Worm (Caenorhabditis elegans) whole organism, L4 larva: Measurements from ENCODE around the gene C51E3.9.
A peak's percentile ranks its signal among the peaks of the same experiment; 100 is the strongest.

ENCODE experiments used
- R02D3.7 ChIP-seq: fragments of 150-350 bp; sonication (generic microtip); optimal IDR thresholded peaks from 3 replicates; lab custom pipeline; 2014; ENCODE audit warnings: missing biosample characterization, missing genetic modification characterization
- T20F7.1 ChIP-seq: fragments of 200-800 bp; sonication (Bioruptor generic); optimal IDR thresholded peaks from 2 replicates; lab custom pipeline; 2018; ENCODE audit warnings: mild to moderate bottlenecking, missing genetic modification characterization, missing compliant biosample characterization
- T26A8.4 ChIP-seq: fragments of 200-800 bp; sonication (Bioruptor generic); IDR thresholded peaks from 2 replicates; pipeline ENCODE4 v1.3.6; 2022; ENCODE audit warnings: missing genetic modification characterization, missing compliant biosample characterization
- Y105C5A.15 ChIP-seq: fragments of 200-800 bp; sonication (Bioruptor generic); IDR thresholded peaks from 2 replicates; pipeline ENCODE4 v1.3.6; 2022; ENCODE audit warnings: missing genetic modification characterization, missing compliant biosample characterization
- Y5F2A.4 ChIP-seq: fragments of 200-800 bp; sonication (Bioruptor generic); optimal IDR thresholded peaks from 2 replicates; lab custom pipeline; 2018; ENCODE audit warnings: mild to moderate bottlenecking, missing genetic modification characterization, missing compliant biosample characterization
- ZK337.2 ChIP-seq: fragments of 200-800 bp; sonication (Bioruptor generic); IDR thresholded peaks from 2 replicates; pipeline ENCODE4 v1.3.6; 2022; ENCODE audit warnings: missing genetic modification reagents, missing genetic modification characterization, missing compliant biosample characterization
- aha-1 ChIP-seq: fragments of 150-350 bp; peaks from one replicate; lab custom pipeline; 2014; ENCODE audit warnings: missing biosample characterization, missing genetic modification characterization
- attf-4 ChIP-seq: sonication (generic microtip); optimal IDR thresholded peaks from 3 replicates; lab custom pipeline; 2017; ENCODE audit warnings: missing biosample characterization, missing genetic modification characterization
- ceh-62 ChIP-seq: sonication (generic microtip); optimal IDR thresholded peaks from 2 replicates; lab custom pipeline; 2017; ENCODE audit warnings: missing biosample characterization, missing genetic modification characterization
- ces-1 ChIP-seq: fragments of 150-350 bp; sonication (generic microtip); optimal IDR thresholded peaks from 4 replicates; lab custom pipeline; 2014; ENCODE audit warnings: missing biosample characterization, missing genetic modification reagents, missing genetic modification characterization
- cey-2 ChIP-seq: sonication (generic microtip); optimal IDR thresholded peaks from 3 replicates; lab custom pipeline; 2017; ENCODE audit warnings: missing genetic modification characterization, mild to moderate bottlenecking, missing compliant biosample characterization, antibody characterized with exemption, borderline replicate concordance; ENCODE audit not compliant: insufficient read depth
- daf-12 ChIP-seq: fragments of 150-350 bp; optimal IDR thresholded peaks from 2 replicates; lab custom pipeline; 2014; ENCODE audit warnings: missing biosample characterization, missing genetic modification reagents, missing genetic modification characterization
- daf-16 ChIP-seq, 3 experiments: sonication (generic microtip); optimal IDR thresholded peaks; 2 replicates each; lab custom pipeline; 2016 to 2017; ENCODE audit warnings: missing genetic modification characterization in 3 of 3, missing genetic modification reagents in 3 of 3, mild to moderate bottlenecking in 2 of 3, missing compliant biosample characterization in 2 of 3, missing biosample characterization in 1 of 3, moderate library complexity in 1 of 3
- daf-8 ChIP-seq: fragments of 200-800 bp; sonication (Bioruptor generic); IDR thresholded peaks from 2 replicates; pipeline ENCODE4 v1.3.6; 2022; ENCODE audit warnings: missing genetic modification characterization, missing compliant biosample characterization
- dmd-6 ChIP-seq: fragments of 200-800 bp; sonication (Bioruptor generic); IDR thresholded peaks from 2 replicates; pipeline ENCODE4 v1.3.6; 2022; ENCODE audit warnings: missing genetic modification reagents, missing genetic modification characterization, missing compliant biosample characterization
- dve-1 ChIP-seq: sonication (generic microtip); optimal IDR thresholded peaks from 2 replicates; lab custom pipeline; 2017; ENCODE audit warnings: antibody characterized with exemption, mild to moderate bottlenecking, missing genetic modification characterization, missing compliant biosample characterization; ENCODE audit not compliant: insufficient read depth
- hlh-11 ChIP-seq: fragments of 200-800 bp; sonication (Bioruptor generic); optimal IDR thresholded peaks from 2 replicates; lab custom pipeline; 2018; ENCODE audit warnings: mild to moderate bottlenecking, missing genetic modification characterization, missing compliant biosample characterization
- hlh-30 ChIP-seq: sonication (generic microtip); optimal IDR thresholded peaks from 2 replicates; lab custom pipeline; 2017; ENCODE audit warnings: antibody characterized with exemption, mild to moderate bottlenecking, missing genetic modification characterization, missing compliant biosample characterization; ENCODE audit not compliant: insufficient read depth
- lin-1 ChIP-seq: fragments of 200-800 bp; sonication (Bioruptor generic); IDR thresholded peaks from 2 replicates; pipeline ENCODE4 v1.3.6; 2022; ENCODE audit warnings: missing genetic modification reagents, missing genetic modification characterization, missing compliant biosample characterization
- lir-3 ChIP-seq: sonication (generic microtip); optimal IDR thresholded peaks from 2 replicates; lab custom pipeline; 2016; ENCODE audit warnings: mild to moderate bottlenecking, missing genetic modification characterization, missing compliant biosample characterization
- mdl-1 ChIP-seq, 2 experiments: fragments of 150-350 bp in 1 of 2; sonication (generic microtip) in 1 of 2; optimal IDR thresholded peaks; 2 replicates each; lab custom pipeline; 2014 to 2017; ENCODE audit warnings: missing biosample characterization in 2 of 2, missing genetic modification characterization in 2 of 2
- mes-2 ChIP-seq: sonication (generic microtip); optimal IDR thresholded peaks from 2 replicates; lab custom pipeline; 2016; ENCODE audit warnings: missing genotype, mild to moderate bottlenecking, missing genetic modification characterization, missing compliant biosample characterization; ENCODE audit not compliant: poor library complexity, severe bottlenecking
- mxl-2 ChIP-seq: fragments of 200-800 bp; sonication (Bioruptor generic); conservative IDR thresholded peaks from 2 replicates; pipeline ENCODE4 v1.3.6; 2022; ENCODE audit warnings: missing genetic modification reagents, missing genetic modification characterization, missing compliant biosample characterization
- mxl-3 ChIP-seq: fragments of 200-800 bp; sonication (Bioruptor generic); optimal IDR thresholded peaks from 2 replicates; lab custom pipeline; 2018; ENCODE audit warnings: mild to moderate bottlenecking, missing genetic modification characterization, missing compliant biosample characterization
- nhr-10 ChIP-seq: fragments of 150-350 bp; optimal IDR thresholded peaks from 2 replicates; lab custom pipeline; 2014; ENCODE audit warnings: missing biosample characterization, missing genetic modification characterization
- nhr-102 ChIP-seq: sonication (generic microtip); optimal IDR thresholded peaks from 2 replicates; lab custom pipeline; 2016; ENCODE audit warnings: mild to moderate bottlenecking, missing genetic modification characterization, moderate library complexity, missing compliant biosample characterization
- nhr-237 ChIP-seq: sonication (generic microtip); optimal IDR thresholded peaks from 2 replicates; lab custom pipeline; 2017; ENCODE audit warnings: missing biosample characterization, missing genetic modification characterization
- nhr-28 ChIP-seq: fragments of 150-350 bp; optimal IDR thresholded peaks from 2 replicates; lab custom pipeline; 2014; ENCODE audit warnings: missing biosample characterization, missing genetic modification characterization
- nhr-42 ChIP-seq: fragments of 200-800 bp; sonication (Bioruptor generic); IDR thresholded peaks from 2 replicates; pipeline ENCODE4 v1.3.6; 2022; ENCODE audit warnings: missing genetic modification characterization, missing compliant biosample characterization
- nhr-48 ChIP-seq: sonication (generic microtip); optimal IDR thresholded peaks from 2 replicates; lab custom pipeline; 2016; ENCODE audit warnings: mild to moderate bottlenecking, missing genetic modification characterization, missing compliant biosample characterization
- nhr-77 ChIP-seq: fragments of 150-350 bp; optimal IDR thresholded peaks from 2 replicates; lab custom pipeline; 2014; ENCODE audit warnings: missing biosample characterization, missing genetic modification characterization
- pha-4 ChIP-seq, 2 experiments: fragments of 150-350 bp in 1 of 2; fragments of 200-800 bp in 1 of 2; sonication (Bioruptor generic) in 1 of 2; IDR thresholded peaks in 1 of 2; optimal IDR thresholded peaks in 1 of 2; 2 replicates each; pipeline versions ENCODE4 v1.3.6 to Lab custom; 2014 to 2022; ENCODE audit warnings: missing genetic modification characterization in 2 of 2, missing genetic modification reagents in 2 of 2, missing biosample characterization in 1 of 2, missing compliant biosample characterization in 1 of 2
- php-3 ChIP-seq: fragments of 200-800 bp; sonication (Bioruptor generic); IDR thresholded peaks from 2 replicates; pipeline ENCODE4 v1.3.6; 2022; ENCODE audit warnings: missing genetic modification reagents, missing genetic modification characterization, missing compliant biosample characterization
- pqm-1 ChIP-seq: sonication (generic microtip); optimal IDR thresholded peaks from 2 replicates; lab custom pipeline; 2017; ENCODE audit warnings: missing biosample characterization, missing genetic modification characterization
- set-16 ChIP-seq: fragments of 200-800 bp; sonication (Bioruptor generic); IDR thresholded peaks from 2 replicates; pipeline ENCODE4 v1.3.6; 2022; ENCODE audit warnings: missing genetic modification reagents, missing genetic modification characterization, missing compliant biosample characterization
- snpc-1.2 ChIP-seq: fragments of 200-800 bp; sonication (Bioruptor generic); IDR thresholded peaks from 2 replicates; pipeline ENCODE4 v1.3.6; 2022; ENCODE audit warnings: missing genetic modification reagents, missing genetic modification characterization, missing compliant biosample characterization
- snpc-4 ChIP-seq: fragments of 150-350 bp; optimal IDR thresholded peaks from 2 replicates; lab custom pipeline; 2014; ENCODE audit warnings: missing biosample characterization, missing genetic modification characterization
- unc-130 ChIP-seq: sonication (generic microtip); optimal IDR thresholded peaks from 2 replicates; lab custom pipeline; 2016; ENCODE audit warnings: missing genetic modification reagents, missing genetic modification characterization, missing compliant biosample characterization
- unc-62 ChIP-seq, 3 experiments: fragments of 150-350 bp in 1 of 3; sonication (generic microtip); optimal IDR thresholded peaks in 2 of 3; peaks in 1 of 3; 1 replicate in 1 of 3; 2 replicates in 2 of 3; lab custom pipeline; 2014 to 2017; ENCODE audit warnings: missing biosample characterization in 3 of 3, missing genetic modification characterization in 3 of 3, missing genetic modification reagents in 3 of 3, missing genotype in 1 of 3
- zip-11 ChIP-seq: fragments of 200-800 bp; sonication (Bioruptor generic); IDR thresholded peaks from 2 replicates; pipeline ENCODE4 v1.3.6; 2022; ENCODE audit warnings: missing genetic modification characterization, missing compliant biosample characterization
- ztf-7 ChIP-seq: fragments of 150-350 bp; optimal IDR thresholded peaks from 2 replicates; lab custom pipeline; 2014; ENCODE audit warnings: missing biosample characterization, missing genetic modification characterization

C51E3.9 gene

DNA sequence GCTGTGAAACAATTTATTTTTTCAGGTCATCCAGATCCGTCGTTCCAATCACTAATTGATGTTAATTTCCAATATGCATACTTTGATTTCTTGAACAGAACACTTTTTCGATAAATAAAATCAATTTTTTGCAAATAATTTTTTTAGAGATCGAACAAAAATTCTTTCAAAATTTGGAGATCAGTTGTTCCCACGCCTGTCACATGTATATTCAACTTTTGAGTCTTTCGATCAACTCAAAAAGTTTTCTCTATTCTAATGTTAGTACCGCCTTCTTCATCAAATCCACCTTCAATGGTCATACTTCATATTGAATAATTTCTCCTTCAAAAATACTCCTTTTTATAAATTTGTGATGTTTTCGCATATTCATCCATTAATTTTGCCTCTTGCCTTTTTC is 8.9 kb downstream of the C51E3.9 start, which contains the start of gene srsx-29:
srsx-29 (plus strand) TSS at position 301 of the 400 bp plus-strand sequence.
- no peak for TF ChIP-seq zip-11
- no peak for TF ChIP-seq attf-4 (tag; lab: Kevin White, UChicago)
- TF ChIP-seq dmd-6 (GFP tag; lab: Robert Waterston, UW) = no peak
- TF ChIP-seq T20F7.1 = no peak

DNA sequence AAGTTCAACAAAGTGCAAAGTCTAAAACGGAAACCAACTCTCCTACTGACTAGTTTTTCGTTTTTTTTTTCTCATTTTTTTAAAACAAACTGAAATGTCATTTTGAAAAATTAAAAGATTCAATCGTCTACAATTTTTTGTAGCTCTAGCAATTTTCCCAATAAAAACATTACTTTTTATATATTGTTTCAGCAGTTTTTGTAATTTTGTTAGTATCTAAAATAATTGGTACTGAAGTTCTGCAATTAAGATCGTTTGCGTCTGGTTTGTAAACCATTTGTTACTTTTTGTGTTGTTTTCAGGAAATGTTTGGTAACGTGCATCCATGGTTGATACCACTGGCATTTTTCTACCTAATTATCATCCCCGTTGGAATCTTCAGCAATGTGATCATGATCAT is 12.8 kb downstream of the C51E3.9 start, which contains the start of gene srsx-30:
srsx-30 (plus strand) TSS at position 301 of the 400 bp plus-strand sequence.
- no peak for TF ChIP-seq T26A8.4 (GFP tag; lab: Robert Waterston, UW)
- TF ChIP-seq mxl-2 (GFP tag; lab: Robert Waterston, UW) = no peak
- no peak for TF ChIP-seq nhr-102
- no peak for TF ChIP-seq nhr-10
- TF ChIP-seq R02D3.7 = no peak
- no peak for TF ChIP-seq daf-12 (tag; lab: Kevin White, UChicago)
- TF ChIP-seq snpc-1.2 (GFP tag; lab: Robert Waterston, UW) = no peak
- no peak for TF ChIP-seq Y5F2A.4 (GFP tag; lab: Kevin White, UChicago)
- no peak for TF ChIP-seq mes-2
- TF ChIP-seq dve-1 (tag; lab: Kevin White, UChicago) = no peak
- TF ChIP-seq unc-62 (GFP tag; optimal IDR thresholded peaks at IDR 0.05 in 1 of 2; lab: Kevin White, UChicago) = no peak
- TF ChIP-seq unc-62 (tag; optimal IDR thresholded peaks at IDR 0.05; lab: Kevin White, UChicago) = no peak
- no peak for TF ChIP-seq snpc-4 (tag; lab: Kevin White, UChicago)
- TF ChIP-seq unc-130 = no peak
- TF ChIP-seq ztf-7 (tag; lab: Kevin White, UChicago) = no peak

- peak; percentile 64 for TF ChIP-seq dve-1 (tag; lab: Kevin White, UChicago)
- TF ChIP-seq daf-16 (GFP tag; optimal IDR thresholded peaks at IDR 0.05; lab: Kevin White, UChicago) = no peak
- TF ChIP-seq daf-16 (tag; optimal IDR thresholded peaks at IDR 0.05; lab: Kevin White, UChicago) = peak; percentile 66
- TF ChIP-seq unc-130 = no peak
- peak; percentile 82 for TF ChIP-seq dmd-6 (GFP tag; lab: Robert Waterston, UW)
- peak; percentile 54 for TF ChIP-seq nhr-28 (tag; lab: Kevin White, UChicago)
- TF ChIP-seq lin-1 (GFP tag; lab: Robert Waterston, UW) = no peak
- TF ChIP-seq daf-8 (GFP tag; lab: Robert Waterston, UW) = no peak
- TF ChIP-seq php-3 (GFP tag; lab: Robert Waterston, UW) = peak; percentile 87
- peak in 1 of 2 experiments; percentile 64 for TF ChIP-seq mdl-1 (tag; optimal IDR thresholded peaks at IDR 0.05; lab: Kevin White, UChicago)
- peak; percentile 1 for TF ChIP-seq pqm-1 (tag; lab: Kevin White, UChicago)
- TF ChIP-seq hlh-30 (tag; lab: Kevin White, UChicago) = peak; percentile 42
- peak; percentile 31 for TF ChIP-seq nhr-77
- TF ChIP-seq, all 104 proteins: peak for 9
Observed at ce11 chrV:10159972-10160371, 14.2 kb downstream of the C51E3.9 start.

DNA sequence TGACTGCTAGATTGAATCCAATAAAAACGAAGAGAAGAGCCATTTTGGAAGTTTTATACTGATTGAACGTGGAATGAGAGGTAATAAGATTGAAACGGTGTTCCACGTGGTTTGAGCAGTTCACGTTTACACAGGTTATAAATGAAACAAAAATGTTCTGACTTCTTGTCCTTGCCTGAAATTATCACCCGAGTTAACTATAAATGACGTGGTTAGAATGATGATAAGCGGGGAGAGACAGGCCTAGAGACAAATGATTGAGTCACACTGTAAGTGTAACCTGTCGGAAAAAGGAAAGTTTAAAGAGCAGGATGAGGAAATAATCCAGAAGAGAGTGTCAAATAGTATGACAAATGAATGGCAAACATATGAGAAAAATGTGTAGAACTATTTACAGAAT is 15.2 kb downstream of the C51E3.9 start, which contains the start of gene C51E3.10:
C51E3.10 (minus strand) TSS at position 181 of the 400 bp plus-strand sequence.
- TF ChIP-seq mxl-2 (GFP tag; lab: Robert Waterston, UW) = no peak
- TF ChIP-seq cey-2 (tag; lab: Kevin White, UChicago) = no peak
- peak; percentile 73 for TF ChIP-seq aha-1 (tag; lab: Kevin White, UChicago)
- peak; percentile 76 for TF ChIP-seq mxl-3 (GFP tag; lab: Kevin White, UChicago)
- TF ChIP-seq nhr-237 (tag; lab: Kevin White, UChicago) = no peak
- no peak for TF ChIP-seq T26A8.4 (GFP tag; lab: Robert Waterston, UW)
- TF ChIP-seq pha-4 (GFP tag; IDR thresholded peaks at IDR 0.05; lab: Robert Waterston, UW) = 0 out of 2 replicates have a peak, but pooled peaks have one; percentile 8
- no peak for TF ChIP-seq pha-4 (tag; optimal IDR thresholded peaks at IDR 0.05; lab: Kevin White, UChicago)
- TF ChIP-seq unc-62 (GFP tag; optimal IDR thresholded peaks at IDR 0.05 in 1 of 2; lab: Kevin White, UChicago) = peak in 1 of 2 experiments; percentile 89
- no peak for TF ChIP-seq unc-62 (tag; optimal IDR thresholded peaks at IDR 0.05; lab: Kevin White, UChicago)
- TF ChIP-seq pqm-1 (tag; lab: Kevin White, UChicago) = peak; percentile 93
- 0 out of 2 replicates have a peak, but pooled peaks have one; percentile 50 for TF ChIP-seq nhr-42 (GFP tag; lab: Robert Waterston, UW)
- no peak for TF ChIP-seq ces-1 (GFP tag; lab: Kevin White, UChicago)
- no peak for TF ChIP-seq ceh-62 (tag; lab: Kevin White, UChicago)
- no peak for TF ChIP-seq ZK337.2 (GFP tag; lab: Robert Waterston, UW)
- TF ChIP-seq mes-2 = no peak
- peak in 1 of 2 experiments; percentile 77 for TF ChIP-seq mdl-1 (tag; optimal IDR thresholded peaks at IDR 0.05; lab: Kevin White, UChicago)
- peak; percentile 35 for TF ChIP-seq nhr-77
- TF ChIP-seq Y105C5A.15 (GFP tag; lab: Robert Waterston, UW) = no peak
- TF ChIP-seq set-16 (GFP tag; lab: Robert Waterston, UW) = no peak
- peak; percentile 18 for TF ChIP-seq nhr-48 (tag; lab: Kevin White, UChicago)
- TF ChIP-seq lir-3 (tag; lab: Kevin White, UChicago) = no peak
- TF ChIP-seq hlh-11 (tag; lab: Kevin White, UChicago) = peak; percentile 80
- no peak for TF ChIP-seq daf-16 (GFP tag; optimal IDR thresholded peaks at IDR 0.05; lab: Kevin White, UChicago)
- TF ChIP-seq daf-16 (tag; optimal IDR thresholded peaks at IDR 0.05; lab: Kevin White, UChicago) = peak; percentile 66
- TF ChIP-seq dve-1 (tag; lab: Kevin White, UChicago) = peak; percentile 70
- TF ChIP-seq hlh-30 (tag; lab: Kevin White, UChicago) = peak; percentile 68
